Worm (Caenorhabditis elegans) whole organism, early embryonic: Measurements from ENCODE around the gene Y32F6A.4.

Experiments used
- B0310.2 ChIP-seq: sonication (generic microtip); optimal IDR thresholded peaks from 2 replicates; lab custom pipeline; 2016; ENCODE audit warnings: mild to moderate bottlenecking, missing genetic modification characterization, missing compliant biosample characterization
- F13C5.2 ChIP-seq: sonication (generic microtip); optimal IDR thresholded peaks from 2 replicates; lab custom pipeline; 2017; ENCODE audit warnings: mild to moderate bottlenecking, missing genetic modification characterization, inconsistent platforms, missing compliant biosample characterization
- aly-1 ChIP-seq: sonication (generic microtip); optimal IDR thresholded peaks from 2 replicates; lab custom pipeline; 2016; ENCODE audit warnings: missing genetic modification characterization, missing compliant biosample characterization
- ama-1 ChIP-seq: fragments of 150-350 bp; optimal IDR thresholded peaks from 2 replicates; lab custom pipeline; 2014
- ceh-13 ChIP-seq: fragments of 200-800 bp; sonication (Bioruptor generic); optimal IDR thresholded peaks from 2 replicates; lab custom pipeline; 2018; ENCODE audit warnings: mild to moderate bottlenecking, missing genetic modification characterization, missing compliant biosample characterization
- ceh-36 ChIP-seq: sonication (generic microtip); optimal IDR thresholded peaks from 2 replicates; lab custom pipeline; 2016; ENCODE audit warnings: missing genetic modification characterization, inconsistent platforms, missing compliant biosample characterization
- ets-7 ChIP-seq: sonication (generic microtip); optimal IDR thresholded peaks from 2 replicates; lab custom pipeline; 2016; ENCODE audit warnings: missing genotype, missing genetic modification characterization, missing compliant biosample characterization
- flt-1 ChIP-seq: fragments of 200-800 bp; sonication (Bioruptor generic); IDR thresholded peaks from 2 replicates; pipeline ENCODE4 v1.3.6; 2022; ENCODE audit warnings: missing genetic modification characterization, missing compliant biosample characterization
- hmbx-1 ChIP-seq: sonication (generic microtip); optimal IDR thresholded peaks from 2 replicates; lab custom pipeline; 2016; ENCODE audit warnings: mild to moderate bottlenecking, missing genetic modification characterization, missing compliant biosample characterization
- hmg-4 ChIP-seq: fragments of 200-800 bp; sonication (Bioruptor generic); optimal IDR thresholded peaks from 2 replicates; lab custom pipeline; 2018; ENCODE audit warnings: mild to moderate bottlenecking, missing genetic modification characterization, missing compliant biosample characterization
- hnd-1 ChIP-seq: sonication (generic microtip); optimal IDR thresholded peaks from 2 replicates; lab custom pipeline; 2016; ENCODE audit warnings: missing genetic modification characterization, missing compliant biosample characterization
- pes-1 ChIP-seq: fragments of 200-800 bp; sonication (Bioruptor generic); IDR thresholded peaks from 2 replicates; pipeline ENCODE4 v1.3.6; 2022; ENCODE audit warnings: missing genetic modification reagents, missing genetic modification characterization, missing compliant biosample characterization
- scrt-1 ChIP-seq: fragments of 200-800 bp; sonication (Bioruptor generic); IDR thresholded peaks from 2 replicates; pipeline ENCODE4 v1.3.6; 2022; ENCODE audit warnings: missing genetic modification characterization, missing compliant biosample characterization
- sea-1 ChIP-seq: fragments of 200-800 bp; sonication (Bioruptor generic); conservative IDR thresholded peaks from 2 replicates; pipeline ENCODE4 v1.3.6; 2022; ENCODE audit warnings: missing genetic modification characterization, missing compliant biosample characterization
- tbx-11 ChIP-seq: fragments of 200-800 bp; sonication (Bioruptor generic); IDR thresholded peaks from 2 replicates; pipeline ENCODE4 v1.3.6; 2022; ENCODE audit warnings: missing genetic modification characterization, missing compliant biosample characterization
- tbx-37 ChIP-seq: fragments of 200-800 bp; sonication (Bioruptor generic); conservative IDR thresholded peaks from 2 replicates; pipeline ENCODE4 v1.3.6; 2022; ENCODE audit warnings: missing genetic modification reagents, missing genetic modification characterization, missing compliant biosample characterization
- tra-4 ChIP-seq: sonication (generic microtip); optimal IDR thresholded peaks from 2 replicates; lab custom pipeline; 2017; ENCODE audit warnings: missing genetic modification characterization, missing compliant biosample characterization

Gene Y32F6A.4

ce11 chrV:10449947-10450346 lies 16.1 kb upstream of the Y32F6A.4 start:
- TF ChIP-seq tbx-37, result peak; percentile 40

ce11 chrV:10441135-10442024 lies 7.5 kb upstream of the Y32F6A.4 start, which contains the start of gene pap-1:
Gene pap-1 (plus strand): TSS chrV:10441974.
- TF ChIP-seq ets-7 (tag; lab: Kevin White, UChicago), result no peak
- TF ChIP-seq tbx-37, result no peak
- no peak for TF ChIP-seq hmg-4 (GFP tag; lab: Kevin White, UChicago)
- TF ChIP-seq F13C5.2 (tag; lab: Kevin White, UChicago), result no peak
- no peak for TF ChIP-seq tra-4
- TF ChIP-seq scrt-1 (GFP tag; lab: Robert Waterston, UW), result no peak
- TF ChIP-seq tbx-11, result no peak
- no peak for TF ChIP-seq sea-1 (GFP tag; lab: Robert Waterston, UW)
- TF ChIP-seq hmbx-1 (tag; lab: Kevin White, UChicago), result no peak
- no peak for TF ChIP-seq aly-1 (tag; lab: Kevin White, UChicago)
- no peak for TF ChIP-seq pes-1 (GFP tag; lab: Robert Waterston, UW)
- no peak for TF ChIP-seq hnd-1 (tag; lab: Kevin White, UChicago)
- TF ChIP-seq B0310.2, result no peak
- TF ChIP-seq flt-1, result no peak

- TF ChIP-seq hmbx-1 (tag; lab: Kevin White, UChicago), result no peak
- no peak for TF ChIP-seq F13C5.2 (tag; lab: Kevin White, UChicago)
Observed at ce11 chrV:10440723-10441122, 6.9 kb upstream of the Y32F6A.4 start, which contains the start of gene snf-10. Gene snf-10 (minus strand): TSS chrV:10440823.

ce11 chrV:10436612-10437011 lies 2.7 kb upstream of the Y32F6A.4 start, which contains the start of gene set-22:
Gene set-22 (plus strand): TSS chrV:10436912.
- no peak for TF ChIP-seq tbx-11
- TF ChIP-seq flt-1, result no peak
- TF ChIP-seq B0310.2, result no peak
- TF ChIP-seq ama-1 (lab: Kevin White, UChicago), result no peak
- no peak for TF ChIP-seq ets-7 (tag; lab: Kevin White, UChicago)
- no peak for TF ChIP-seq hnd-1 (tag; lab: Kevin White, UChicago)
- TF ChIP-seq aly-1 (tag; lab: Kevin White, UChicago), result no peak
- no peak for TF ChIP-seq ceh-36
- TF ChIP-seq scrt-1 (GFP tag; lab: Robert Waterston, UW), result no peak
- no peak for TF ChIP-seq ceh-13 (GFP tag; lab: Kevin White, UChicago)
- no peak for TF ChIP-seq pes-1 (GFP tag; lab: Robert Waterston, UW)
- TF ChIP-seq hmg-4 (GFP tag; lab: Kevin White, UChicago), result no peak
- TF ChIP-seq sea-1 (GFP tag; lab: Robert Waterston, UW), result no peak
- TF ChIP-seq F13C5.2 (tag; lab: Kevin White, UChicago), result no peak
- TF ChIP-seq hmbx-1 (tag; lab: Kevin White, UChicago), result no peak
- no peak for TF ChIP-seq tra-4
- TF ChIP-seq tbx-37, result no peak

- TF ChIP-seq F13C5.2 (tag; lab: Kevin White, UChicago) (no peak), tra-4 (no peak), aly-1 (tag; lab: Kevin White, UChicago) (no peak), ets-7 (tag; lab: Kevin White, UChicago) (no peak), tbx-37 (no peak), ama-1 (lab: Kevin White, UChicago) (no peak), scrt-1 (GFP tag; lab: Robert Waterston, UW) (no peak)
Observed at ce11 chrV:10435198-10435597, 1.3 kb upstream of the Y32F6A.4 start.

ce11 chrV:10432607-10433006 lies 1.3 kb downstream of the Y32F6A.4 start:
- TF ChIP-seq aly-1 (tag; lab: Kevin White, UChicago), result no peak
- TF ChIP-seq flt-1, result no peak
- TF ChIP-seq tbx-37, result no peak
- no peak for TF ChIP-seq sea-1 (GFP tag; lab: Robert Waterston, UW)

- TF ChIP-seq F13C5.2 (tag; lab: Kevin White, UChicago) (no peak), tra-4 (no peak), flt-1 (no peak), hmg-4 (GFP tag; lab: Kevin White, UChicago) (no peak)
Observed at ce11 chrV:10428608-10429007, 5.3 kb downstream of the Y32F6A.4 start, which contains the start of gene tag-314. Gene tag-314 (minus strand): TSS chrV:10428708.

- no peak for TF ChIP-seq flt-1
- TF ChIP-seq B0310.2, result no peak
- TF ChIP-seq tbx-37, result no peak
- TF ChIP-seq hmbx-1 (tag; lab: Kevin White, UChicago), result no peak
- TF ChIP-seq aly-1 (tag; lab: Kevin White, UChicago), result no peak
- no peak for TF ChIP-seq tbx-11
- no peak for TF ChIP-seq hnd-1 (tag; lab: Kevin White, UChicago)
- TF ChIP-seq hmg-4 (GFP tag; lab: Kevin White, UChicago), result no peak
- TF ChIP-seq scrt-1 (GFP tag; lab: Robert Waterston, UW), result no peak
- no peak for TF ChIP-seq pes-1 (GFP tag; lab: Robert Waterston, UW)
- TF ChIP-seq ama-1 (lab: Kevin White, UChicago), result no peak
- no peak for TF ChIP-seq ets-7 (tag; lab: Kevin White, UChicago)
Observed at ce11 chrV:10426253-10426652, 7.6 kb downstream of the Y32F6A.4 start, which contains the start of gene apc-10. Gene apc-10 (minus strand): TSS chrV:10426353.
